Worm (Caenorhabditis elegans): ENCODE data around the gene C16D9.8.

DNA sequence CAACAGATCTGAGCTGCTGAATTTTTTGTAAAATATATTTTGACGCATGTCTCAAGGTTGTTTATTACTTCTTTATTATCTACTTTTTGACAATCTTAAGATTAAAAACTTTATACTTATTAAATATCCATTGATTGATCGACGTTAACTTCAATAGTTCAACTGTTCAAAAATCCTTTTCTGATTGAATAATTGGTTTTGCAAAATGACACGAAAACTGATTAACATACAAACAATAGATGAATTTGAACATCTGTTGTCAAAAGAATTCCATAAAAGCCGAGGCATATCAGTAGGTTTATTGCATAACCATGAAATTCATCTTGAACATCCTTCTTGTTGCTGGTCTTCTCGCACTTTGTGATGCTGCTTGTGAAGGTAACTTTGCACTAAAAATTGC lies 47.8 kb upstream of the C16D9.8 start, which contains the start of gene W02D7.12:
- TF ChIP-seq ces-1 (GFP tag; optimal IDR thresholded peaks at IDR 0.05), result no peak
- TF ChIP-seq rbr-2 (tag; optimal IDR thresholded peaks at IDR 0.05), result no peak
- no peak for TF ChIP-seq zag-1 (tag; optimal IDR thresholded peaks at IDR 0.05)
- no peak for TF ChIP-seq mdl-1 (tag; optimal IDR thresholded peaks at IDR 0.05)
- no peak for TF ChIP-seq nhr-102 (tag; optimal IDR thresholded peaks at IDR 0.05)
- TF ChIP-seq fos-1 (tag; optimal IDR thresholded peaks at IDR 0.05), result no peak
- no peak for TF ChIP-seq hlh-11 (tag; optimal IDR thresholded peaks at IDR 0.05)
- no peak for TF ChIP-seq nhr-11 (tag; optimal IDR thresholded peaks at IDR 0.05)

Data from whole organism, L4 larva.